Worm (Caenorhabditis elegans) whole organism, late embryonic: ENCODE data around the gene C04F5.8.

Experiments
- C08G9.2 ChIP-seq: sonication (generic microtip); optimal IDR thresholded peaks from 2 replicates; lab custom pipeline; 2016; ENCODE audit warnings: mild to moderate bottlenecking, missing genetic modification characterization, moderate library complexity, missing compliant biosample characterization
- K09A11.1 ChIP-seq: sonication (generic microtip); optimal IDR thresholded peaks from 2 replicates; lab custom pipeline; 2017; ENCODE audit warnings: antibody characterized with exemption, mild to moderate bottlenecking, missing genetic modification characterization, missing compliant biosample characterization; ENCODE audit not compliant: insufficient read depth
- T23F11.4 ChIP-seq: fragments of 200-800 bp; sonication (Bioruptor generic); optimal IDR thresholded peaks from 2 replicates; lab custom pipeline; 2018; ENCODE audit warnings: mild to moderate bottlenecking, missing genetic modification characterization, missing compliant biosample characterization
- ahr-1 ChIP-seq: sonication (generic microtip); optimal IDR thresholded peaks from 2 replicates; lab custom pipeline; 2016; ENCODE audit warnings: missing genetic modification characterization, missing compliant biosample characterization
- ama-1 ChIP-seq: fragments of 150-350 bp; optimal IDR thresholded peaks from 2 replicates; lab custom pipeline; 2014
- ceh-14 ChIP-seq: sonication (generic microtip); optimal IDR thresholded peaks from 2 replicates; lab custom pipeline; 2016; ENCODE audit warnings: missing genotype, missing genetic modification characterization, missing compliant biosample characterization
- ceh-24 ChIP-seq: sonication (generic microtip); optimal IDR thresholded peaks from 2 replicates; lab custom pipeline; 2016; ENCODE audit warnings: mild to moderate bottlenecking, missing genetic modification characterization, missing compliant biosample characterization
- ceh-30 ChIP-seq: fragments of 150-350 bp; optimal IDR thresholded peaks from 2 replicates; lab custom pipeline; 2014; ENCODE audit warnings: missing biosample characterization, missing genetic modification characterization
- ceh-34 ChIP-seq: sonication (generic microtip); optimal IDR thresholded peaks from 2 replicates; lab custom pipeline; 2016; ENCODE audit warnings: mild to moderate bottlenecking, missing genetic modification characterization, missing compliant biosample characterization
- ceh-48 ChIP-seq: sonication (generic microtip); optimal IDR thresholded peaks from 2 replicates; lab custom pipeline; 2016; ENCODE audit warnings: missing genetic modification characterization, inconsistent platforms, missing compliant biosample characterization
- ceh-9 ChIP-seq: sonication (generic microtip); optimal IDR thresholded peaks from 2 replicates; lab custom pipeline; 2016; ENCODE audit warnings: mild to moderate bottlenecking, missing genetic modification characterization, inconsistent platforms, missing compliant biosample characterization
- elt-2 ChIP-seq: sonication (generic microtip); optimal IDR thresholded peaks from 2 replicates; lab custom pipeline; 2016; ENCODE audit warnings: missing genetic modification reagents, missing genetic modification characterization, missing compliant biosample characterization
- elt-4 ChIP-seq: sonication (generic microtip); optimal IDR thresholded peaks from 2 replicates; lab custom pipeline; 2016; ENCODE audit warnings: missing genetic modification characterization, missing compliant biosample characterization
- eyg-1 ChIP-seq: sonication (generic microtip); optimal IDR thresholded peaks from 2 replicates; lab custom pipeline; 2016; ENCODE audit warnings: missing genotype, missing genetic modification characterization, missing compliant biosample characterization
- fkh-10 ChIP-seq: fragments of 150-350 bp; optimal IDR thresholded peaks from 2 replicates; lab custom pipeline; 2014; ENCODE audit warnings: missing biosample characterization, missing genetic modification reagents, missing genetic modification characterization
- fkh-6 ChIP-seq: sonication (generic microtip); optimal IDR thresholded peaks from 2 replicates; lab custom pipeline; 2016; ENCODE audit warnings: missing genetic modification characterization, missing compliant biosample characterization
- hlh-15 ChIP-seq: sonication (generic microtip); optimal IDR thresholded peaks from 2 replicates; lab custom pipeline; 2016; ENCODE audit warnings: missing genetic modification characterization, missing compliant biosample characterization
- hlh-30 ChIP-seq: sonication (generic microtip); optimal IDR thresholded peaks from 2 replicates; lab custom pipeline; 2017; ENCODE audit warnings: antibody characterized with exemption, missing genetic modification characterization, missing compliant biosample characterization; ENCODE audit not compliant: insufficient read depth
- lin-11 ChIP-seq: fragments of 200-800 bp; sonication (Bioruptor generic); optimal IDR thresholded peaks from 2 replicates; lab custom pipeline; 2018; ENCODE audit warnings: mild to moderate bottlenecking, missing genetic modification characterization, missing compliant biosample characterization
- nfya-1 ChIP-seq: sonication (generic microtip); optimal IDR thresholded peaks from 2 replicates; lab custom pipeline; 2017; ENCODE audit warnings: missing genetic modification characterization, mild to moderate bottlenecking, missing compliant biosample characterization, antibody characterized with exemption, moderate library complexity
- nhr-11 ChIP-seq: fragments of 150-350 bp; optimal IDR thresholded peaks from 2 replicates; lab custom pipeline; 2014; ENCODE audit warnings: missing biosample characterization, missing genetic modification characterization
- npax-4 ChIP-seq: sonication (generic microtip); optimal IDR thresholded peaks from 2 replicates; lab custom pipeline; 2016; ENCODE audit warnings: missing genetic modification characterization, missing compliant biosample characterization
- pat-9 ChIP-seq: fragments of 200-800 bp; sonication (Bioruptor generic); optimal IDR thresholded peaks from 2 replicates; lab custom pipeline; 2018; ENCODE audit warnings: mild to moderate bottlenecking, missing genetic modification characterization, moderate library complexity, missing compliant biosample characterization
- pqm-1 ChIP-seq: sonication (generic microtip); optimal IDR thresholded peaks from 2 replicates; lab custom pipeline; 2016; ENCODE audit warnings: missing genetic modification characterization, missing compliant biosample characterization
- ref-2 ChIP-seq: sonication (generic microtip); optimal IDR thresholded peaks from 2 replicates; lab custom pipeline; 2016; ENCODE audit warnings: missing genetic modification characterization, missing compliant biosample characterization
- rnt-1 ChIP-seq: sonication (generic microtip); optimal IDR thresholded peaks from 2 replicates; lab custom pipeline; 2016; ENCODE audit warnings: missing genetic modification characterization, missing compliant biosample characterization
- sdc-2 ChIP-seq: sonication (generic microtip); optimal IDR thresholded peaks from 2 replicates; lab custom pipeline; 2016; ENCODE audit warnings: missing genotype, missing genetic modification characterization, missing compliant biosample characterization
- sox-2 ChIP-seq: fragments of 200-800 bp; sonication (Bioruptor generic); IDR thresholded peaks from 2 replicates; pipeline ENCODE4 v1.3.6; 2022; ENCODE audit warnings: missing genetic modification reagents, missing genetic modification characterization, missing compliant biosample characterization
- tbx-7 ChIP-seq: sonication (generic microtip); optimal IDR thresholded peaks from 2 replicates; lab custom pipeline; 2016; ENCODE audit warnings: missing genotype, missing genetic modification characterization, missing compliant biosample characterization
- ttx-3 ChIP-seq: sonication (generic microtip); optimal IDR thresholded peaks from 2 replicates; lab custom pipeline; 2016; ENCODE audit warnings: missing genetic modification reagents, missing genetic modification characterization, missing compliant biosample characterization
- unc-3 ChIP-seq, 2 experiments: fragments of 200-800 bp in 1 of 2; sonication (Bioruptor generic) in 1 of 2; sonication (generic microtip) in 1 of 2; conservative IDR thresholded peaks in 1 of 2; optimal IDR thresholded peaks in 1 of 2; 2 replicates each; pipeline versions ENCODE4 v1.3.6 to Lab custom; 2016 to 2022; ENCODE audit warnings: missing compliant biosample characterization in 2 of 2, missing genetic modification characterization in 2 of 2, missing genetic modification reagents in 1 of 2
- unc-42 ChIP-seq: sonication (generic microtip); optimal IDR thresholded peaks from 2 replicates; lab custom pipeline; 2016; ENCODE audit warnings: missing genotype, missing genetic modification characterization, missing compliant biosample characterization
- unc-55 ChIP-seq: sonication (generic microtip); optimal IDR thresholded peaks from 2 replicates; lab custom pipeline; 2017; ENCODE audit warnings: missing biosample characterization, missing genetic modification reagents, missing genetic modification characterization
- zip-5 ChIP-seq: sonication (generic microtip); optimal IDR thresholded peaks from 2 replicates; lab custom pipeline; 2016; ENCODE audit warnings: missing genetic modification characterization, missing compliant biosample characterization
- ztf-16 ChIP-seq: sonication (generic microtip); optimal IDR thresholded peaks from 2 replicates; lab custom pipeline; 2017; ENCODE audit warnings: missing genetic modification characterization, missing compliant biosample characterization

Gene C04F5.8

ce11 chrV:5113654-5114053, at the start of gene C04F5.8:
TSS of gene C04F5.8 (minus strand) at chrV:5113754.
- TF ChIP-seq unc-42 (tag; lab: Kevin White, UChicago) (no peak), ceh-24 (tag; lab: Kevin White, UChicago) (no peak), fkh-6 (tag; lab: Kevin White, UChicago) (no peak), ahr-1 (tag; lab: Kevin White, UChicago) (no peak)

- no peak for TF ChIP-seq nhr-11 (tag; lab: Kevin White, UChicago)
- no peak for TF ChIP-seq ceh-9 (tag; lab: Kevin White, UChicago)
- TF ChIP-seq elt-4 (tag; lab: Kevin White, UChicago): no peak
- no peak for TF ChIP-seq tbx-7 (tag; lab: Kevin White, UChicago)
- TF ChIP-seq fkh-10 (GFP tag; lab: Kevin White, UChicago): no peak
- no peak for TF ChIP-seq K09A11.1
- TF ChIP-seq ttx-3 (tag; lab: Kevin White, UChicago): no peak
- TF ChIP-seq hlh-15 (tag; lab: Kevin White, UChicago): no peak
- no peak for TF ChIP-seq sox-2 (GFP tag; lab: Robert Waterston, UW)
- no peak for TF ChIP-seq pat-9 (tag; lab: Kevin White, UChicago)
- TF ChIP-seq T23F11.4: no peak
- no peak for TF ChIP-seq eyg-1 (tag; lab: Kevin White, UChicago)
- TF ChIP-seq zip-5: no peak
- TF ChIP-seq rnt-1 (tag; lab: Kevin White, UChicago): no peak
- TF ChIP-seq C08G9.2 (tag; lab: Kevin White, UChicago): no peak
- no peak for TF ChIP-seq ceh-24 (tag; lab: Kevin White, UChicago)
- TF ChIP-seq ama-1 (lab: Kevin White, UChicago): no peak
- TF ChIP-seq ceh-14 (tag; lab: Kevin White, UChicago): no peak
- TF ChIP-seq, all 69 proteins: peak for 0
Measured at ce11 chrV:5161792-5162191, 48.2 kb upstream of the C04F5.8 start, which contains the start of gene abu-6. TSS of gene abu-6 (minus strand) at chrV:5161892.

ce11 chrV:5158302-5158701, 44.7 kb upstream of the C04F5.8 start, which contains the start of gene abu-15:
TSS of gene abu-15 (plus strand) at chrV:5158602.
- TF ChIP-seq ceh-30 (tag; lab: Kevin White, UChicago) (no peak), unc-42 (tag; lab: Kevin White, UChicago) (no peak), elt-2 (tag; lab: Kevin White, UChicago) (no peak), npax-4 (tag; lab: Kevin White, UChicago) (no peak), pqm-1 (tag; lab: Kevin White, UChicago) (no peak), sdc-2 (tag; lab: Kevin White, UChicago) (no peak), unc-55 (GFP tag; lab: Kevin White, UChicago) (no peak), ref-2 (tag; lab: Kevin White, UChicago) (no peak)

ce11 chrV:5157660-5158059, 44.1 kb upstream of the C04F5.8 start, which contains the start of gene srx-39:
TSS of gene srx-39 (minus strand) at chrV:5157760.
- no peak for TF ChIP-seq ahr-1 (tag; lab: Kevin White, UChicago)
- no peak for TF ChIP-seq ref-2 (tag; lab: Kevin White, UChicago)
- no peak for TF ChIP-seq lin-11 (tag; lab: Kevin White, UChicago)
- TF ChIP-seq T23F11.4: no peak
- TF ChIP-seq pat-9 (tag; lab: Kevin White, UChicago): no peak
- no peak for TF ChIP-seq sdc-2 (tag; lab: Kevin White, UChicago)
- no peak for TF ChIP-seq npax-4 (tag; lab: Kevin White, UChicago)
- TF ChIP-seq ama-1 (lab: Kevin White, UChicago): no peak
- no peak for TF ChIP-seq ztf-16 (tag; lab: Kevin White, UChicago)
- TF ChIP-seq ceh-24 (tag; lab: Kevin White, UChicago): no peak
- no peak for TF ChIP-seq unc-3 (GFP tag; conservative IDR thresholded peaks at IDR 0.05; lab: Robert Waterston, UW)
- no peak for TF ChIP-seq unc-3 (tag; optimal IDR thresholded peaks at IDR 0.05; lab: Kevin White, UChicago)
- no peak for TF ChIP-seq unc-55 (GFP tag; lab: Kevin White, UChicago)
- no peak for TF ChIP-seq ttx-3 (tag; lab: Kevin White, UChicago)
- TF ChIP-seq nfya-1: no peak
- TF ChIP-seq elt-2 (tag; lab: Kevin White, UChicago): no peak
- no peak for TF ChIP-seq ceh-34 (tag; lab: Kevin White, UChicago)
- TF ChIP-seq ceh-48 (tag; lab: Kevin White, UChicago): no peak
- no peak for TF ChIP-seq K09A11.1
- no peak for TF ChIP-seq hlh-30
